Worm (Caenorhabditis elegans) whole organism, early embryonic: ENCODE results near the gene spc-1.

Experiments used
- B0310.2 ChIP-seq: sonication (generic microtip); optimal IDR thresholded peaks from 2 replicates; lab custom pipeline; 2016; ENCODE audit warnings: mild to moderate bottlenecking, missing genetic modification characterization, missing compliant biosample characterization
- F13C5.2 ChIP-seq: sonication (generic microtip); optimal IDR thresholded peaks from 2 replicates; lab custom pipeline; 2017; ENCODE audit warnings: mild to moderate bottlenecking, missing genetic modification characterization, inconsistent platforms, missing compliant biosample characterization
- aly-1 ChIP-seq: sonication (generic microtip); optimal IDR thresholded peaks from 2 replicates; lab custom pipeline; 2016; ENCODE audit warnings: missing genetic modification characterization, missing compliant biosample characterization
- ama-1 ChIP-seq: fragments of 150-350 bp; optimal IDR thresholded peaks from 2 replicates; lab custom pipeline; 2014
- ceh-13 ChIP-seq: fragments of 200-800 bp; sonication (Bioruptor generic); optimal IDR thresholded peaks from 2 replicates; lab custom pipeline; 2018; ENCODE audit warnings: mild to moderate bottlenecking, missing genetic modification characterization, missing compliant biosample characterization
- ceh-36 ChIP-seq: sonication (generic microtip); optimal IDR thresholded peaks from 2 replicates; lab custom pipeline; 2016; ENCODE audit warnings: missing genetic modification characterization, inconsistent platforms, missing compliant biosample characterization
- ets-7 ChIP-seq: sonication (generic microtip); optimal IDR thresholded peaks from 2 replicates; lab custom pipeline; 2016; ENCODE audit warnings: missing genotype, missing genetic modification characterization, missing compliant biosample characterization
- flt-1 ChIP-seq: fragments of 200-800 bp; sonication (Bioruptor generic); IDR thresholded peaks from 2 replicates; pipeline ENCODE4 v1.3.6; 2022; ENCODE audit warnings: missing genetic modification characterization, missing compliant biosample characterization
- hmbx-1 ChIP-seq: sonication (generic microtip); optimal IDR thresholded peaks from 2 replicates; lab custom pipeline; 2016; ENCODE audit warnings: mild to moderate bottlenecking, missing genetic modification characterization, missing compliant biosample characterization
- hmg-4 ChIP-seq: fragments of 200-800 bp; sonication (Bioruptor generic); optimal IDR thresholded peaks from 2 replicates; lab custom pipeline; 2018; ENCODE audit warnings: mild to moderate bottlenecking, missing genetic modification characterization, missing compliant biosample characterization
- hnd-1 ChIP-seq: sonication (generic microtip); optimal IDR thresholded peaks from 2 replicates; lab custom pipeline; 2016; ENCODE audit warnings: missing genetic modification characterization, missing compliant biosample characterization
- pes-1 ChIP-seq: fragments of 200-800 bp; sonication (Bioruptor generic); IDR thresholded peaks from 2 replicates; pipeline ENCODE4 v1.3.6; 2022; ENCODE audit warnings: missing genetic modification reagents, missing genetic modification characterization, missing compliant biosample characterization
- scrt-1 ChIP-seq: fragments of 200-800 bp; sonication (Bioruptor generic); IDR thresholded peaks from 2 replicates; pipeline ENCODE4 v1.3.6; 2022; ENCODE audit warnings: missing genetic modification characterization, missing compliant biosample characterization
- sea-1 ChIP-seq: fragments of 200-800 bp; sonication (Bioruptor generic); conservative IDR thresholded peaks from 2 replicates; pipeline ENCODE4 v1.3.6; 2022; ENCODE audit warnings: missing genetic modification characterization, missing compliant biosample characterization
- tbx-11 ChIP-seq: fragments of 200-800 bp; sonication (Bioruptor generic); IDR thresholded peaks from 2 replicates; pipeline ENCODE4 v1.3.6; 2022; ENCODE audit warnings: missing genetic modification characterization, missing compliant biosample characterization
- tbx-37 ChIP-seq: fragments of 200-800 bp; sonication (Bioruptor generic); conservative IDR thresholded peaks from 2 replicates; pipeline ENCODE4 v1.3.6; 2022; ENCODE audit warnings: missing genetic modification reagents, missing genetic modification characterization, missing compliant biosample characterization
- tra-4 ChIP-seq: sonication (generic microtip); optimal IDR thresholded peaks from 2 replicates; lab custom pipeline; 2017; ENCODE audit warnings: missing genetic modification characterization, missing compliant biosample characterization

Gene spc-1

DNA sequence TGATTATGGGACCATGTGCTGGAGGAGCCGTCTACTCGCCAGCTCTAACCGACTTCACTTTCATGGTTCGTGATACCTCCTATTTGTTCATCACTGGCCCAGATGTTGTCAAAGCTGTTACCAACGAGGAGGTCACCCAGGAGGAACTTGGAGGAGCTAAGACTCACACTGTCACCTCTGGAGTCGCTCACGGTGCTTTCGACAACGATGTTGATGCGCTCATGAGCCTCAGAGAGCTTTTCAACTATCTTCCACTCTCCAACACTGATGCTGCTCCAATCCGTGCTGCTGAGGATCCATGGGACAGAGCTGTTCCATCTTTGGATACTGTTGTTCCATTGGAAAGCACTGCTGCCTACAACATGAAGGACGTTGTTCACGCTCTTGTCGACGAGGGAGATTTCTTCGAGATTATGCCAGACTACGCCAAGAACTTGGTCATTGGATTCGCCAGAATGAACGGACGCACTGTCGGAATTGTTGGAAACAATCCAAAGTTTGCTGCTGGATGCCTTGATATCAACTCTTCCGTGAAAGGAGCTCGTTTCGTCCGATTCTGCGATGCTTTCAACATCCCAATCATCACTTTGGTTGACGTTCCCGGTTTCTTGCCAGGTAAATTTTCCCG, 35.6 kb downstream of the spc-1 start:
- TF ChIP-seq hnd-1 = no peak

- TF ChIP-seq ets-7 (no peak), hmbx-1 (no peak), hmg-4 (GFP tag; lab: Kevin White, UChicago) (no peak), tbx-37 (GFP tag; lab: Robert Waterston, UW) (no peak), B0310.2 (tag; lab: Kevin White, UChicago) (no peak), tra-4 (tag; lab: Kevin White, UChicago) (no peak), sea-1 (GFP tag; lab: Robert Waterston, UW) (no peak), ama-1 (no peak)
Measured at ce11 chrX:3089894-3090414, 36.9 kb downstream of the spc-1 start.

DNA sequence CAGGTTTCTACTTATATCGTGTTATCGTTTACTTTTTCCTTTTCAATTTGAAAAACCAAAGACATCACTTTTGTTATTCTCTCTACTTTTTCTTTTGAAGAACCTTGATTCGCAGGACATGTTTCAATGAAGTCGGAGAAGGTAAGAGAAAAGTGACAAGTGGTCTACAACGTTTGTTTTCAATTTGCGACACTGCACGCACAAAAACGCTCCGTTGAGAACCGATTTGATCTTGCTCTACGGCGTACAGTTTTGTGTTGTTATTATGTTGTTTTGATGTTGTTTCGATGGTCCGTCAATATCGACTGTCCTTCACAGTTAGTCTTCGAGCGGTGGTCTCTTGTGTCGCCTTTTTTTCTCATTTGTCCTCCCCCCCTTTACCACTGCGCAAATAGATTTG, 37.5 kb downstream of the spc-1 start, which contains the start of gene pccb-1:
pccb-1 (plus strand) TSS at position 127 of the 400 bp plus-strand sequence.
- TF ChIP-seq ceh-13 (GFP tag; lab: Kevin White, UChicago) (no peak), hmbx-1 (no peak), sea-1 (GFP tag; lab: Robert Waterston, UW) (no peak), flt-1 (GFP tag; lab: Robert Waterston, UW) (no peak), hnd-1 (no peak), F13C5.2 (tag; lab: Kevin White, UChicago) (no peak), ama-1 (no peak), aly-1 (tag; lab: Kevin White, UChicago) (no peak), tbx-37 (GFP tag; lab: Robert Waterston, UW) (no peak), tbx-11 (no peak), scrt-1 (GFP tag; lab: Robert Waterston, UW) (no peak), pes-1 (GFP tag; lab: Robert Waterston, UW) (no peak), B0310.2 (tag; lab: Kevin White, UChicago) (no peak), ets-7 (no peak), tra-4 (tag; lab: Kevin White, UChicago) (no peak), ceh-36 (tag; lab: Kevin White, UChicago) (no peak)

DNA sequence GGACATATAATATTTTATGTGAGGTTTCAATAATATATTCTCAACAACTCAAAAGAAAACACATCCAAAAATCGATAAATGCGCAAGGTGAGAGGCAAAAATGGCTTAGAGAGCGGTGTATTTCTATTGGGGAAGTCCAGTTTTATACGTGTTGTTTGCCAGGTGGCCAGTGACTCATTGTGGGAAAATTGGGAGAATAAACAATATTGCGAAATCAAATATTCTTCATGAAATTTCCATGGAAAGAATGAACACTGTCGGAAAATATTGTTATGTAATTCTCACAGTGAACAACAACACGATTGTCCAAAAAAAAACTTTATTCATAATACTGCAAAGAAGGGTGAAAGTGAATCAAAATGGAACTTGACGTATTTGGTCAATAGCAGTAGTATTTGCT, 39.2 kb downstream of the spc-1 start:
- TF ChIP-seq ets-7 (no peak), B0310.2 (tag; lab: Kevin White, UChicago) (no peak), sea-1 (GFP tag; lab: Robert Waterston, UW) (no peak), tbx-11 (no peak), hmg-4 (GFP tag; lab: Kevin White, UChicago) (no peak), hnd-1 (no peak), scrt-1 (GFP tag; lab: Robert Waterston, UW) (no peak), ceh-13 (GFP tag; lab: Kevin White, UChicago) (no peak), aly-1 (tag; lab: Kevin White, UChicago) (no peak), hmbx-1 (no peak), ceh-36 (tag; lab: Kevin White, UChicago) (no peak), ama-1 (no peak), tbx-37 (GFP tag; lab: Robert Waterston, UW) (no peak), F13C5.2 (tag; lab: Kevin White, UChicago) (no peak), tra-4 (tag; lab: Kevin White, UChicago) (no peak), pes-1 (GFP tag; lab: Robert Waterston, UW) (no peak), flt-1 (GFP tag; lab: Robert Waterston, UW) (no peak)

DNA sequence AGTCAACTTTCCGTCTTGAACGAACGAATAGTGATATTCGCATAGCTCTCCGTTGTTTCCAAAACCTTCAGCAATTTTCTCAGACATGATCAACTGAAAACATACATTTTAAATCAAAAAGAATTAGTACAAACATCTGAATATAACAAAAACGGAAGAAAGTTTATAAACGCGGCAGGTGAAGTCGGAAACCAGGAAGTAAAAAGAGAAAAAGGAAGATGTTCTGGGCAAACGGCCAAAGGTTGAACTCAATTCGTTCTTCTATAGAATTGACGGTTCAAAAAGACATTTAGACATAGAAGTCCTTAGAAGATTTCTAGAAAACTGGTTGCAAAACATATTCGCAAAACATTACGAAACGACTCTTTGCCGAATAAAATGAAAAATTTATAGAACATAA, 39.6 kb downstream of the spc-1 start, which contains the start of gene F52E4.5:
F52E4.5 (minus strand) TSS at position 101 of the 400 bp plus-strand sequence.
- TF ChIP-seq scrt-1 (GFP tag; lab: Robert Waterston, UW) (no peak), hmg-4 (GFP tag; lab: Kevin White, UChicago) (no peak), pes-1 (GFP tag; lab: Robert Waterston, UW) (no peak), hnd-1 (no peak), B0310.2 (tag; lab: Kevin White, UChicago) (no peak), ceh-13 (GFP tag; lab: Kevin White, UChicago) (no peak), ama-1 (no peak), F13C5.2 (tag; lab: Kevin White, UChicago) (no peak), aly-1 (tag; lab: Kevin White, UChicago) (no peak), hmbx-1 (no peak), ets-7 (no peak), tbx-11 (no peak), ceh-36 (tag; lab: Kevin White, UChicago) (no peak), flt-1 (GFP tag; lab: Robert Waterston, UW) (no peak), sea-1 (GFP tag; lab: Robert Waterston, UW) (no peak), tbx-37 (GFP tag; lab: Robert Waterston, UW) (no peak), tra-4 (tag; lab: Kevin White, UChicago) (no peak)

DNA sequence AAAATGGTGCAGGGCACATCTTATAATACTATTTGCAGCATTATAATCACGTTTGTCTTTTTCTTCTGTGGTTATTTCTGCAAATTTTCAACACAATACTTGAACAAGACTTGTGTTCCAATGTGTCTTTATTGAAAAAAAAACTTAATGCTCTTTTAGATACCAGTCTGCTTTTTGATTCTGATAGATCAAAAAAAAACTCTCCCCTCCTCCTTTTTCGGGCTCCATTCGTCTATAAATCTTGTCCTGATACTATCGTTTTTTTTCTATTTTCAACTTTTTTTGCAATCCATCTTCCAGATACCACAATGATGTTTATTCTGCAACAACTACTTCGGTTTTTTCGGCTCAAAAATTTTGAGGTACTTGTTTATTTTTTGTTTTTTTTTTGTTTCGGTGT, 46.1 kb downstream of the spc-1 start, which contains the start of gene twk-16:
twk-16 (plus strand) TSS at position 301 of the 400 bp plus-strand sequence.
- TF ChIP-seq tra-4 (tag; lab: Kevin White, UChicago) (no peak), ceh-13 (GFP tag; lab: Kevin White, UChicago) (no peak), hnd-1 (no peak), scrt-1 (GFP tag; lab: Robert Waterston, UW) (no peak), aly-1 (tag; lab: Kevin White, UChicago) (no peak), ceh-36 (tag; lab: Kevin White, UChicago) (no peak), flt-1 (GFP tag; lab: Robert Waterston, UW) (no peak), hmg-4 (GFP tag; lab: Kevin White, UChicago) (no peak), B0310.2 (tag; lab: Kevin White, UChicago) (no peak)

DNA sequence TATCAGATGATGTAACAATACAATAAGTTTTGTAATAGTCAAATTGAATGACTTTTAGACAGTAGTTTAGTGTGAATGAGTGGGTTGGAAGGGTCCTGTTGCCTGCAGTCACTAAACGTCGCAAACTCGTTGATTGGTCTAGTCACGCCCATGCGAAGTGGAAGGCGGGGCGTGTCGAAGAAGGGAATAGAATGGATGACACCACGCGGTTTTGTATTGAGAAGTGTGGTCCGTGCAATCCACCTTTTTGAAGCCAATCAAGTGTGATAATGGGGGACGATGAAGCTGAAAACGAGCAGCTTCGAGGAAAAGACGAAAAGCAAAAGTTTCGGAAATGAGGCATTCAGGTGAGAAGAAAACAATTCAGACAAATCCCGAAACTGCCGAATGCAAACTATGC, 56.6 kb downstream of the spc-1 start, which contains the start of gene ceh-31:
ceh-31 (minus strand) TSS at position 101 of the 400 bp plus-strand sequence.
- TF ChIP-seq scrt-1 (GFP tag; lab: Robert Waterston, UW) (no peak), flt-1 (GFP tag; lab: Robert Waterston, UW) (no peak), hmbx-1 (no peak)
